Fruit fly (Drosophila melanogaster): ENCODE measurements around the gene Osi10b.

DNA sequence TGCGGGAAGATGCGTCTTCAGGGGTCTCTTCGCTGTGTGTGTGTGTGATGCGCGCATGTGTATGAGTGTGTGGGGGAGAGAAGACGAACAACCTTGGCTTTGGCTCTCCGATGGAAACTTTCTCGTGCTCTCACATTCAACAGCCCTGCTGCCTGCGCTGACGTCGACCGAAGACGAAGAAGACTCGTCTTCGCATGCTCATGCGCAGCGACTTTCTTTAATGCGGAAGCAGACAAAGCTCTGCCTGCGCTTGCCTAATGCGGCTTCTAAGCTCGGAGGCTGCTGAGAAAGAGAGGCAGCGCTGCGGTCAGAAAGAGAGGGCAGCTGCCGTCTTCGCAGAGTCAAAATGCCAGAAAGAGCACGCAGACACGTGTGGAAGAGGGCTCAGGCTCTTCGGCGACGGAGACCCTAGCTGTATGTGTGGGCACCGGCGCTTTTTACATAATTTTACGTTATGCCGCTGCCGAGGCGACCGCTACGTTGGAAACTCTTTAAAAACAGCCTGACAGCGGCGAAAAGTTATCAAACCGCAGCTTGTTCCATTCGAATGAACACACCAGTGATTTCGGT, 31.7 kb upstream of the Osi10b start, which contains the start of gene Osi6:
- no peak for TF ChIP-seq CG14655 (GFP tag; optimal IDR thresholded peaks at IDR 0.05)
- TF ChIP-seq Pif1A (GFP tag; optimal IDR thresholded peaks at IDR 0.05) = no peak
- no peak for TF ChIP-seq EcR (GFP tag; optimal IDR thresholded peaks at IDR 0.05)
- TF ChIP-seq Ets98B (GFP tag; IDR thresholded peaks at IDR 0.05) = no peak
- no peak for TF ChIP-seq CG34367 (tag; optimal IDR thresholded peaks at IDR 0.05)
- no peak for TF ChIP-seq fd96Ca (GFP tag; IDR thresholded peaks at IDR 0.05)
- TF ChIP-seq CG12605 (GFP tag; IDR thresholded peaks at IDR 0.05) = no peak
- TF ChIP-seq CG4496 (GFP tag; IDR thresholded peaks at IDR 0.05) = no peak
- no peak for TF ChIP-seq gl (tag; optimal IDR thresholded peaks at IDR 0.05)
